Worm (Caenorhabditis elegans): ENCODE data around the gene F36H9.4.

F36H9.4 gene

DNA sequence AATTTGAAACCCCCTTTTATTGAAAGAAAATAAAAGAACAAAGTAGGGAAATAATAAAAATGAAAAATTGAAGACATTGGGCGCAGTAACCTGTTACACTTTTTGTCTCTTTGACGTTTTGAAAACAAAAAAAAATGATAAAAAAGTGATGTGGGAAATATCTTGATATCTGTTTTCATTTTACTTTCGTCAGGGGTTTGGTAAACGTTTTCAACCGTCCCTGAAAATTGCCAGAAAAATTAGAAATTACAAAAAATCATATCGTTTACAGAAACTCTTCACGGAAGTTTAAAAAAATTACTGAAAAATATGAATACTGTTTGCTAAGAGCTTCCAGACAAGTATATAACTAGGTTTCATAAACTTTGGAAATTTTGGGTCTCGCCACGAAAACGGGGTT, at the start of gene F36H9.4:
TSS of gene F36H9.4 (minus strand) at position 101 of the 400 bp plus-strand sequence.
- TF ChIP-seq dmd-8 (GFP tag; IDR thresholded peaks at IDR 0.05) (no peak), lim-7 (GFP tag; IDR thresholded peaks at IDR 0.05) (no peak), rbr-2 (tag; optimal IDR thresholded peaks at IDR 0.05) (no peak), ceh-44 (GFP tag; IDR thresholded peaks at IDR 0.05) (no peak), madf-9 (GFP tag; conservative IDR thresholded peaks at IDR 0.05) (no peak), cey-2 (tag; optimal IDR thresholded peaks at IDR 0.05; ENCODE audit: borderline replicate concordance, insufficient read depth) (no peak)

DNA sequence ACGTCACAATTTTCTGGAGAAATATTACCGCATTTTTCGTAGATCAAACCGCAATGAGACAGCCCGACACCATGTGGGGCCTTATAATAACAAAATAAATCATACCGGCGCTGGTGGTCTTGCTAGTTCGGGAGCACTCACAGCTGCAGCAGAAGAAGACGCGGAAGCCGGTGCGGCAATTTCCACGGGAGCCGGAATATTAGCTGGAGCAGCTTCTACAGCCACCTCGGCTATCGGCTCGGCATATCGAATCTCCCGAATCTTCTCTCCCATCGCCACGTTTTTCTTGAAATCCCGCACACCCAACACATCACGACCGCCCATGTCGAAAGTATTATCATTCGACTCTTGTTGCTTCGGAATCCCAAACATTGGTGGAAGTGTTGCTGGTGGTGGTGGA, 45.5 kb upstream of the F36H9.4 start:
- TF ChIP-seq T26A8.4 (GFP tag; IDR thresholded peaks at IDR 0.05) = no peak
- TF ChIP-seq saeg-2 (GFP tag; IDR thresholded peaks at IDR 0.05) = no peak
- no peak for TF ChIP-seq aly-2 (tag; optimal IDR thresholded peaks at IDR 0.05)
- 0 out of 2 replicates have a peak, but pooled peaks have one; percentile 14 for TF ChIP-seq ZK337.2 (GFP tag; IDR thresholded peaks at IDR 0.05)
- TF ChIP-seq fos-1 (tag; optimal IDR thresholded peaks at IDR 0.05) = no peak
- no peak for TF ChIP-seq ceh-62 (tag; optimal IDR thresholded peaks at IDR 0.05)
- TF ChIP-seq set-16 (GFP tag; IDR thresholded peaks at IDR 0.05) = peak; percentile 58; the same call in 1 of the 2 replicates
- TF ChIP-seq F49E8.2 (tag; optimal IDR thresholded peaks at IDR 0.05; ENCODE audit: borderline replicate concordance) = no peak
- TF ChIP-seq nhr-77 (tag; optimal IDR thresholded peaks at IDR 0.05) = no peak
- TF ChIP-seq nhr-11 (tag; optimal IDR thresholded peaks at IDR 0.05) = no peak
- no peak for TF ChIP-seq attf-4 (tag; optimal IDR thresholded peaks at IDR 0.05)
- no peak for TF ChIP-seq ceh-82 (tag; optimal IDR thresholded peaks at IDR 0.05)
- no peak for TF ChIP-seq ceh-28 (tag; optimal IDR thresholded peaks at IDR 0.05)
- no peak for TF ChIP-seq nhr-41 (GFP tag; IDR thresholded peaks at IDR 0.05)

DNA sequence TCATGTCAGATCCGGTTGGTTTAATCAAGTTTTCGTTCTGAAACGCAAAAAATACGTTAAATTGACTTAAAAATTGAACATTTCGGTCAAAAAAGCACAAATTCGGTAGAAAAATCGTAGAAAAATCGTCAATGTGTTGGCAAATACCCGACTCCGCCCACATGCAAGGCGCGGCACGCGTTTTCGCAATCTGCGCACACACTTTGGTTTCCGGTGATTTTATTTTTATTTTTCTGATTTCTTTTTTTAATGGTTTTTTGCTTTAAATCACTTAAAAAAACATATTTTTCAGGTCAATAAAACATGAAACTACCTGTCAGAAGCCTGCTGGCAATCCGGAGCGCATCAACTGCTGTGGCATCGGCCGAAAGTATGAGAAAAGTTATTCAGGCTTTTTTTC, 42.3 kb upstream of the F36H9.4 start, which contains the start of the genes gly-7 and mrpl-39:
TSS of gene gly-7 (minus strand) at position 37 of the 400 bp plus-strand sequence.
TSS of gene mrpl-39 (plus strand) at position 293 of the 400 bp plus-strand sequence.
- TF ChIP-seq aly-2 (tag; optimal IDR thresholded peaks at IDR 0.05) = no peak
- TF ChIP-seq lin-1 (GFP tag; IDR thresholded peaks at IDR 0.05) = peak; percentile 97
- peak; percentile 11 for TF ChIP-seq mep-1 (tag; optimal IDR thresholded peaks at IDR 0.05)
- TF ChIP-seq lin-38 (GFP tag; IDR thresholded peaks at IDR 0.05) = peak; percentile 38; the same call in 1 of the 2 replicates
- no peak for TF ChIP-seq snpc-1.2 (GFP tag; IDR thresholded peaks at IDR 0.05)
- peak; percentile 76 for TF ChIP-seq mes-2 (tag; optimal IDR thresholded peaks at IDR 0.05; ENCODE audit: poor library complexity, severe bottlenecking)
- TF ChIP-seq aha-1 (tag) = no peak
- TF ChIP-seq daf-12 (tag; optimal IDR thresholded peaks at IDR 0.05) = no peak
- no peak for TF ChIP-seq daf-16 (GFP tag; optimal IDR thresholded peaks at IDR 0.05)
- peak; percentile 26 for TF ChIP-seq daf-16 (tag; optimal IDR thresholded peaks at IDR 0.05)
- TF ChIP-seq rbr-2 (tag; optimal IDR thresholded peaks at IDR 0.05) = no peak
- no peak for TF ChIP-seq ceh-28 (tag; optimal IDR thresholded peaks at IDR 0.05)
- no peak for TF ChIP-seq unc-62 (GFP tag; optimal IDR thresholded peaks at IDR 0.05 in 1 of 2)
- TF ChIP-seq unc-62 (tag; optimal IDR thresholded peaks at IDR 0.05) = no peak
- TF ChIP-seq daf-19 (GFP tag; conservative IDR thresholded peaks at IDR 0.05) = no peak
- peak in 1 of 2 experiments; percentile 9 for TF ChIP-seq hif-1 (tag; optimal IDR thresholded peaks at IDR 0.05)
- no peak for TF ChIP-seq nhr-42 (GFP tag; IDR thresholded peaks at IDR 0.05)
- no peak for TF ChIP-seq saeg-2 (GFP tag; IDR thresholded peaks at IDR 0.05)
- TF ChIP-seq hmg-1.1 (GFP tag; IDR thresholded peaks at IDR 0.05) = no peak
- TF ChIP-seq dpl-1 (GFP tag; optimal IDR thresholded peaks at IDR 0.05) = peak; percentile 45
- TF ChIP-seq lsy-2 (tag; optimal IDR thresholded peaks at IDR 0.05) = peak in 1 of 2 experiments; percentile 50

DNA sequence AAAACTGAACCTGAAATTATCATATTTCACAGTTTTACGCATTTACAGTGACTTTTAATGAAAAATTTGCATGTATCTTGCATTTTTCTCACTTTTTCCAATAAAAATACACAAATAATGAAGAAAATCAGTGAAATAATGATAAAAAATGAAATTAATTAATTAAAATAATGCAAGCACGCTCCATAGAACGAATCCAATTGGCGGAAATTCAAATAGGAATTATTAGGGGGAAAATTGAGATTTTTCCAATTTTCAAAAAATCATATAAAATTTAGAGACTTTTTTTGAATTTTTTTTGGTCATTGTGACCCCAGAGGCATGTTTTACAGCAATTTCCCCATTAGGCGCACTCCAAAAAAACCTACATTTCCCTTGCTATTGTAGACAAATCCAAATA, 41.7 kb upstream of the F36H9.4 start:
- TF ChIP-seq zip-11 (GFP tag; IDR thresholded peaks at IDR 0.05) (no peak), lin-38 (GFP tag; IDR thresholded peaks at IDR 0.05) (peak; percentile 49; the same call in 1 of the 2 replicates)
